Worm (Caenorhabditis elegans): ENCODE measurements around the gene nhr-222.

DNA sequence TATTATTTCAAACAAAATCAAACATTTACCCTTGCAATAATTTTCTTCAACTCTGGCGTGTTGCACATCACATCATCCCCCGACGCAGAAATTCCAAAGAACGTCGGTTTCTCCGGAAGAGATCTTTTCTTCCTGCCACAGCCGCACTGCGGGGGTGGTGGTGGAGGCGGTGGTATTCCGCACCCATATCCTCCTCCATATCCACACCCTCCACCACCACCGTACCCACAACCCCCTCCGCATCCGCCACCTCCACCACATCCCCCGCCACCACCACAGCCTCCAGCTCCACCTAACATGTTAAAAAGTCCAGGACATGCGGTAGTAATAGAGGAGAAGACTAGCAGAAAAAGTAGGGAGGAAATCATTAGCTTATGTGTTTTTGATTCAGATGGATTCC is 11.6 kb upstream of the nhr-222 start, which contains the start of gene grl-29:
- TF ChIP-seq snpc-4 (tag; optimal IDR thresholded peaks at IDR 0.05) (no peak), ces-1 (GFP tag; optimal IDR thresholded peaks at IDR 0.05) (no peak), lin-15B (tag; optimal IDR thresholded peaks at IDR 0.05) (no peak), unc-62 (GFP tag; optimal IDR thresholded peaks at IDR 0.05) (no peak), sptf-1 (tag; optimal IDR thresholded peaks at IDR 0.05) (no peak), nhr-11 (tag; optimal IDR thresholded peaks at IDR 0.05) (no peak), zag-1 (tag; optimal IDR thresholded peaks at IDR 0.05) (no peak), fkh-10 (GFP tag; optimal IDR thresholded peaks at IDR 0.05) (no peak), ceh-63 (GFP tag; optimal IDR thresholded peaks at IDR 0.05) (no peak)
